Worm (Caenorhabditis elegans) whole organism, mixed stage, embryonic: ENCODE measurements around the gene hacl-1.

Experiments used
- M03D4.4 ChIP-seq: sonication (generic microtip); optimal IDR thresholded peaks from 2 replicates; lab custom pipeline; 2017; ENCODE audit warnings: mild to moderate bottlenecking, missing genetic modification characterization, missing compliant biosample characterization
- bed-3 ChIP-seq: fragments of 200-800 bp; sonication (Bioruptor generic); optimal IDR thresholded peaks from 3 replicates; lab custom pipeline; 2018; ENCODE audit warnings: mild to moderate bottlenecking, missing genetic modification characterization, moderate library complexity, missing compliant biosample characterization
- blmp-1 ChIP-seq: fragments of 150-350 bp; optimal IDR thresholded peaks from 2 replicates; lab custom pipeline; 2014; ENCODE audit warnings: missing biosample characterization, missing genetic modification characterization
- ceh-39 ChIP-seq: fragments of 150-350 bp; optimal IDR thresholded peaks from 2 replicates; lab custom pipeline; 2014; ENCODE audit warnings: missing biosample characterization, missing genetic modification characterization
- ceh-43 ChIP-seq: fragments of 200-800 bp; sonication (Bioruptor generic); optimal IDR thresholded peaks from 2 replicates; lab custom pipeline; 2018; ENCODE audit warnings: mild to moderate bottlenecking, missing genetic modification characterization, moderate library complexity, missing compliant biosample characterization
- ceh-83 ChIP-seq: fragments of 200-800 bp; sonication (Bioruptor generic); optimal IDR thresholded peaks from 2 replicates; lab custom pipeline; 2018; ENCODE audit warnings: mild to moderate bottlenecking, missing genetic modification characterization, missing compliant biosample characterization
- ces-1 ChIP-seq: fragments of 150-350 bp; optimal IDR thresholded peaks from 2 replicates; lab custom pipeline; 2014; ENCODE audit warnings: missing biosample characterization, missing genetic modification reagents, missing genetic modification characterization
- cnd-1 ChIP-seq: fragments of 200-800 bp; sonication (Bioruptor generic); optimal IDR thresholded peaks from 2 replicates; lab custom pipeline; 2018; ENCODE audit warnings: mild to moderate bottlenecking, missing genetic modification characterization, missing compliant biosample characterization
- drap-1 ChIP-seq: fragments of 200-800 bp; sonication (Bioruptor generic); optimal IDR thresholded peaks from 3 replicates; lab custom pipeline; 2018; ENCODE audit warnings: mild to moderate bottlenecking, missing genetic modification characterization, missing compliant biosample characterization
- elt-1 ChIP-seq: sonication (generic microtip); optimal IDR thresholded peaks from 2 replicates; lab custom pipeline; 2017; ENCODE audit warnings: missing genetic modification characterization, mild to moderate bottlenecking, missing compliant biosample characterization, antibody characterized with exemption, moderate library complexity, borderline replicate concordance; ENCODE audit not compliant: insufficient read depth
- elt-3 ChIP-seq: fragments of 150-350 bp; optimal IDR thresholded peaks from 2 replicates; lab custom pipeline; 2014; ENCODE audit warnings: missing biosample characterization, missing genetic modification characterization
- flh-1 ChIP-seq: fragments of 200-800 bp; sonication (Bioruptor generic); optimal IDR thresholded peaks from 2 replicates; lab custom pipeline; 2018; ENCODE audit warnings: mild to moderate bottlenecking, missing genetic modification characterization, moderate library complexity, missing compliant biosample characterization
- ham-2 ChIP-seq: fragments of 200-800 bp; sonication (Bioruptor generic); optimal IDR thresholded peaks from 2 replicates; lab custom pipeline; 2018; ENCODE audit warnings: mild to moderate bottlenecking, missing genetic modification characterization, missing compliant biosample characterization
- hlh-1 ChIP-seq: fragments of 150-350 bp; optimal IDR thresholded peaks from 2 replicates; lab custom pipeline; 2014; ENCODE audit warnings: missing biosample characterization, missing genetic modification reagents, missing genetic modification characterization
- lin-13 ChIP-seq: fragments of 150-350 bp; optimal IDR thresholded peaks from 2 replicates; lab custom pipeline; 2014; ENCODE audit warnings: missing biosample characterization, missing genetic modification characterization
- lin-32 ChIP-seq: fragments of 200-800 bp; sonication (Bioruptor generic); optimal IDR thresholded peaks from 2 replicates; lab custom pipeline; 2018; ENCODE audit warnings: mild to moderate bottlenecking, missing genetic modification characterization, missing compliant biosample characterization
- lsy-2 ChIP-seq: fragments of 150-350 bp; optimal IDR thresholded peaks from 2 replicates; lab custom pipeline; 2014; ENCODE audit warnings: missing biosample characterization, missing genetic modification characterization
- mab-5 ChIP-seq: fragments of 150-350 bp; optimal IDR thresholded peaks from 2 replicates; lab custom pipeline; 2014; ENCODE audit warnings: missing biosample characterization, missing genetic modification characterization
- mep-1 ChIP-seq: fragments of 150-350 bp; optimal IDR thresholded peaks from 2 replicates; lab custom pipeline; 2017; ENCODE audit warnings: missing biosample characterization, missing genetic modification reagents, missing genetic modification characterization, inconsistent platforms
- mls-2 ChIP-seq: sonication (generic microtip); optimal IDR thresholded peaks from 2 replicates; lab custom pipeline; 2016; ENCODE audit warnings: mild to moderate bottlenecking, missing genetic modification characterization, moderate library complexity, missing compliant biosample characterization
- nhr-12 ChIP-seq: fragments of 150-350 bp; optimal IDR thresholded peaks from 2 replicates; lab custom pipeline; 2014; ENCODE audit warnings: missing biosample characterization, missing genetic modification characterization
- nhr-2 ChIP-seq: fragments of 150-350 bp; optimal IDR thresholded peaks from 2 replicates; lab custom pipeline; 2014; ENCODE audit warnings: missing biosample characterization, missing genetic modification characterization
- nhr-237 ChIP-seq: fragments of 150-350 bp; optimal IDR thresholded peaks from 2 replicates; lab custom pipeline; 2014; ENCODE audit warnings: missing biosample characterization, missing genetic modification characterization
- nhr-28 ChIP-seq: fragments of 150-350 bp; optimal IDR thresholded peaks from 2 replicates; lab custom pipeline; 2014; ENCODE audit warnings: missing biosample characterization, missing genetic modification characterization
- nhr-76 ChIP-seq: sonication (generic microtip); optimal IDR thresholded peaks from 2 replicates; lab custom pipeline; 2017; ENCODE audit warnings: missing biosample characterization, missing genetic modification characterization
- pha-4 ChIP-seq: fragments of 150-350 bp; optimal IDR thresholded peaks from 2 replicates; lab custom pipeline; 2018; ENCODE audit warnings: missing biosample characterization, missing genetic modification reagents, missing genetic modification characterization
- sem-2 ChIP-seq: fragments of 200-800 bp; sonication (Bioruptor generic); optimal IDR thresholded peaks from 2 replicates; lab custom pipeline; 2018; ENCODE audit warnings: mild to moderate bottlenecking, missing genetic modification characterization, missing compliant biosample characterization
- snpc-4 ChIP-seq: fragments of 150-350 bp; optimal IDR thresholded peaks from 2 replicates; lab custom pipeline; 2014; ENCODE audit warnings: missing biosample characterization, missing genetic modification characterization
- sptf-1 ChIP-seq: sonication (generic microtip); optimal IDR thresholded peaks from 2 replicates; lab custom pipeline; 2017; ENCODE audit warnings: mild to moderate bottlenecking, missing genetic modification characterization, moderate library complexity, missing compliant biosample characterization
- tbx-8 ChIP-seq: fragments of 200-800 bp; sonication (Bioruptor generic); optimal IDR thresholded peaks from 2 replicates; lab custom pipeline; 2018; ENCODE audit warnings: mild to moderate bottlenecking, missing genetic modification characterization, moderate library complexity, missing compliant biosample characterization
- unc-120 ChIP-seq: sonication (generic microtip); optimal IDR thresholded peaks from 2 replicates; lab custom pipeline; 2017; ENCODE audit warnings: missing genetic modification characterization, missing compliant biosample characterization; ENCODE audit not compliant: poor library complexity, severe bottlenecking
- unc-39 ChIP-seq: fragments of 150-350 bp; optimal IDR thresholded peaks from 2 replicates; lab custom pipeline; 2014; ENCODE audit warnings: missing biosample characterization, missing genetic modification characterization
- unc-62 ChIP-seq: fragments of 150-350 bp; optimal IDR thresholded peaks from 2 replicates; lab custom pipeline; 2014; ENCODE audit warnings: missing biosample characterization, missing genetic modification reagents, missing genetic modification characterization
- zip-8 ChIP-seq: fragments of 150-350 bp; optimal IDR thresholded peaks from 2 replicates; lab custom pipeline; 2014; ENCODE audit warnings: missing biosample characterization, missing genetic modification characterization
- ztf-11 ChIP-seq: fragments of 150-350 bp; optimal IDR thresholded peaks from 2 replicates; lab custom pipeline; 2014; ENCODE audit warnings: missing biosample characterization, missing genetic modification characterization

hacl-1 gene

DNA sequence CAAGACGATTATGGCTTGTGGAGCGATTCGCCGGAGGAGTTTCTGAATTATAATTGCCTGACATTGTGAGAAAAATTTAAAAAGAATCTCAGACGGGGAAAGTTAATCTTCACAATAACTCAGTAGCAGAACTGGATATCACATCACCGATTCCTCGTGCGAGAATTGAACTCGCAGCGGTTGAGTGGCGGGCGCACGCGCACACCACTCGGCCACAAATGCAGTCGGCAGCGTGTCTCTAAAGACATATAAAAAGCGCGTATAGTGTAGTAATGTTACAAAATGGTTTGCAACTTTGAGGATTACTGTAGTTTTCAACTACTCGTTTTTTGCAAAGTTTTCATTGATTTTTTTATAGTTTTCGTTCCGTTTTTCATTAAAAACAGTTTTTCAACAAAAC is 8.2 kb downstream of the hacl-1 start:
- TF ChIP-seq snpc-4 (tag; lab: Kevin White, UChicago) (no peak), lsy-2 (tag; lab: Kevin White, UChicago) (peak; percentile 84), elt-3 (no peak), drap-1 (GFP tag; lab: Kevin White, UChicago) (peak; percentile 98), mab-5 (tag; lab: Kevin White, UChicago) (no peak), sem-2 (GFP tag; lab: Kevin White, UChicago) (peak; percentile 94), nhr-28 (peak; percentile 48), pha-4 (tag; lab: Kevin White, UChicago) (peak; percentile 66), mep-1 (tag; lab: Kevin White, UChicago) (peak; percentile 80), cnd-1 (peak; percentile 98), nhr-2 (tag; lab: Kevin White, UChicago) (no peak), elt-1 (tag; lab: Kevin White, UChicago) (no peak), ceh-83 (GFP tag; lab: Kevin White, UChicago) (peak; percentile 99), nhr-237 (tag; lab: Kevin White, UChicago) (no peak), mls-2 (tag; lab: Kevin White, UChicago) (peak; percentile 99), flh-1 (GFP tag; lab: Kevin White, UChicago) (peak; percentile 96), ceh-43 (peak; percentile 93), unc-62 (peak; percentile 74), unc-120 (tag; lab: Kevin White, UChicago) (peak; percentile 94), sptf-1 (tag; lab: Kevin White, UChicago) (peak; percentile 100), ztf-11 (peak; percentile 58), ham-2 (GFP tag; lab: Kevin White, UChicago) (peak; percentile 95), blmp-1 (no peak), M03D4.4 (peak; percentile 97), tbx-8 (peak; percentile 93), nhr-76 (tag; lab: Kevin White, UChicago) (no peak), hlh-1 (no peak), lin-13 (peak; percentile 81), ceh-39 (tag; lab: Kevin White, UChicago) (no peak), ces-1 (GFP tag; lab: Kevin White, UChicago) (no peak), lin-32 (GFP tag; lab: Kevin White, UChicago) (peak; percentile 96), bed-3 (peak; percentile 92)

DNA sequence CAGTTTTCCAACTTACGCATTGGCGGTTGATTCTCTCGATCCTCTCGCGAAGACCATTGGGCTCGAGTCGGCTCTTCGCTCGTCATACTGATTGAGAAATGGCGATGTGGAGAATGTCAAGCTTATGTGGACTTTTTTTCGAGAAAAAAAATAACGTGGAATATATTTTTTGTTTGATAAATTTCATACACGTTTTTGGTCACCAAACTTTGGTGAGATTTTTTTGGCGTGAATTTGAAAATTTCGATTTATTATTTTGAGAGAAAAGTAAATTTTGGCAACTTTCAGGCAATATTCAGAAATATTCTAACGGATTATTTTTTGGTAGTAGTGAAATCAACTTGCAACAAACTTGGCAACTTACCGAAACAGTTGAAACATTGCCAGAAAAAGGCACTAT is 13.7 kb downstream of the hacl-1 start, which contains the start of gene W02B12.12:
TSS of gene W02B12.12 (minus strand) at position 101 of the 400 bp plus-strand sequence.
- TF ChIP-seq blmp-1 (no peak), hlh-1 (no peak), elt-3 (no peak), nhr-237 (tag; lab: Kevin White, UChicago) (no peak), mep-1 (tag; lab: Kevin White, UChicago) (no peak), unc-62 (no peak), elt-1 (tag; lab: Kevin White, UChicago) (no peak)

DNA sequence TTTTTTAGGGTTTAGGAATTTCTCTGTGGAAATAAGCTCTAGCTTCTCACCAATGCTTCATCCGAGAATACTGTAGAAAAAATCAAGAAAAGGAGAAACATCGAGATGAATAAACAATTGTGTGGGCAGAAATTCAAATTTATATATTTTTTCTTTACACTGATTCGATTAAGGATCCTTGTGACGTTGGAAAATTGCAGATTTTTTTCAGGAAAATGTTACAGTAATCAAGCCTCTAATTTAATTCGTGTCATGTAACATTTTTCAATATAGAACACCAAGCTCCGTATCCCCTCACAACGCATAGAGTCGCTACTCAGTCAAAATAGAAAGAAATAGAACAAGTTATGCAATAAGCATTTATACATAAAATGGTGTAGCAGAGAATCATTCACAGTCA is 16.4 kb downstream of the hacl-1 start, which contains the start of gene W02B12.16:
TSS of gene W02B12.16 (minus strand) at position 101 of the 400 bp plus-strand sequence.
- TF ChIP-seq nhr-2 (tag; lab: Kevin White, UChicago) (no peak), tbx-8 (no peak), nhr-76 (tag; lab: Kevin White, UChicago) (no peak), blmp-1 (no peak), mab-5 (tag; lab: Kevin White, UChicago) (no peak), hlh-1 (no peak), ham-2 (GFP tag; lab: Kevin White, UChicago) (no peak), ceh-83 (GFP tag; lab: Kevin White, UChicago) (no peak), unc-120 (tag; lab: Kevin White, UChicago) (no peak), lsy-2 (tag; lab: Kevin White, UChicago) (no peak), M03D4.4 (no peak)

DNA sequence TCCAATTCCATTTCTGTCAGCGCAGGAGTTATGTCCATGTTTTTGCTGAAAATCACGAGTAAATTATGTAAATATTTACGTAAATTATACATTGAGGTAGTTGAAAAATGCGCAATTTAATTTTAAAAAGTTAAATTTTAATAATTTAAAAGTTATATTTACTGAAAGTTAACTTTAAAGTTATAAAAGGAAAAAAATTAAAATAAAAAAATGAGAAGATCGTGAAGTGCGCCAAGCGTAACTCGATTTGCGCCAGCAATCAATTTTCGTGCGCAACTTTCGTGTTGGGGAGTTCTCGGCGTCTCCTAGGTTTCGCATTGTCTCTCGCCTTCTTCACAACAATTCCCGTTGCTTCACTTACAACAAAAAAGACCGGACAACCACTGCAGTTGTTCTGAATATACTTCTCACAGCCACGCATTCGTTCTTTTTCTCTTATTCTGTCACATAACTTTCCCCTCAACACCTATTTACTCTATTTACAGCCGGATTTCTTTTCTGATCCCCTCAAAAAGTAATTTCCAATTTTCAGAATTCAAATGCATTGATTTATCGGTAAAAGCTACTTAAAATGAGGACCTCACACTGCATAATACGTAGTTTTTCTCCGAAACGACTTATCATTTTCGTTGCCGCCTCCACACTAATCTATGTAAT is 19.1 kb downstream of the hacl-1 start, which contains the start of the genes metl-1 and W02B12.11:
TSS of gene metl-1 (minus strand) at position 51 of the 657 bp plus-strand sequence.
TSS of gene W02B12.11 (plus strand) at position 337 of the 657 bp plus-strand sequence.
- TF ChIP-seq elt-3 (no peak), blmp-1 (no peak), lin-13 (peak; percentile 80), sptf-1 (tag; lab: Kevin White, UChicago) (peak; percentile 81), pha-4 (tag; lab: Kevin White, UChicago) (peak; percentile 69), lin-32 (GFP tag; lab: Kevin White, UChicago) (no peak), sem-2 (GFP tag; lab: Kevin White, UChicago) (no peak), unc-39 (tag; lab: Kevin White, UChicago) (no peak), M03D4.4 (peak; percentile 70), hlh-1 (no peak), ham-2 (GFP tag; lab: Kevin White, UChicago) (no peak), nhr-12 (tag; lab: Kevin White, UChicago) (no peak), unc-62 (no peak), tbx-8 (no peak), lsy-2 (tag; lab: Kevin White, UChicago) (peak; percentile 74), elt-1 (tag; lab: Kevin White, UChicago) (no peak), ceh-43 (peak; percentile 67), unc-120 (tag; lab: Kevin White, UChicago) (peak; percentile 34), nhr-28 (no peak), zip-8 (tag; lab: Kevin White, UChicago) (no peak), mep-1 (tag; lab: Kevin White, UChicago) (peak; percentile 89), mls-2 (tag; lab: Kevin White, UChicago) (peak; percentile 53), ceh-39 (tag; lab: Kevin White, UChicago) (no peak), nhr-237 (tag; lab: Kevin White, UChicago) (peak; percentile 5), mab-5 (tag; lab: Kevin White, UChicago) (no peak), ces-1 (GFP tag; lab: Kevin White, UChicago) (peak; percentile 82), drap-1 (GFP tag; lab: Kevin White, UChicago) (peak; percentile 54), nhr-76 (tag; lab: Kevin White, UChicago) (no peak), cnd-1 (peak; percentile 51), bed-3 (peak; percentile 19), snpc-4 (tag; lab: Kevin White, UChicago) (no peak), flh-1 (GFP tag; lab: Kevin White, UChicago) (no peak)
